Fruit fly (Drosophila melanogaster): ENCODE results near the gene CG44325.
A peak's percentile ranks its signal among the peaks of the same experiment; 100 is the strongest.

CG44325 gene

dm6 chrX:9041789-9042456 is 36.4 kb downstream of the CG44325 start (continued):
- TF ChIP-seq ssp (GFP tag; IDR thresholded peaks at IDR 0.05) (no peak; the same call in 1 of the 2 replicates), Jarid2 (GFP tag; optimal IDR thresholded peaks at IDR 0.05) (no peak), CG12659 (GFP tag; optimal IDR thresholded peaks at IDR 0.05) (peak; percentile 40), CG12219 (GFP tag; optimal IDR thresholded peaks at IDR 0.05) (peak; percentile 11), zfh1 (GFP tag; IDR thresholded peaks at IDR 0.05) (0 out of 3 replicates have a peak, but pooled peaks have one; percentile 50), CG30431 (GFP tag; optimal IDR thresholded peaks at IDR 0.05) (peak; percentile 46), CG9876 (GFP tag; optimal IDR thresholded peaks at IDR 0.05) (no peak), CG9609 (GFP tag; optimal IDR thresholded peaks at IDR 0.05) (no peak), wek (GFP tag; optimal IDR thresholded peaks at IDR 0.05) (no peak), NFAT (GFP tag; IDR thresholded peaks at IDR 0.05) (no peak), dysf (GFP tag; IDR thresholded peaks at IDR 0.05) (peak; percentile 57; the same call in 2 of the 3 replicates), lilli (GFP tag; optimal IDR thresholded peaks at IDR 0.05) (peak; percentile 46), Hr3 (GFP tag; optimal IDR thresholded peaks at IDR 0.05) (peak; percentile 49), Hey (tag; optimal IDR thresholded peaks at IDR 0.05) (no peak), sens (GFP tag) (peak; percentile 94), CG2712 (tag; optimal IDR thresholded peaks at IDR 0.05) (peak; percentile 71), Ada2b (GFP tag; IDR thresholded peaks at IDR 0.05) (peak; percentile 25; the same call in 1 of the 2 replicates), CG9437 (GFP tag; optimal IDR thresholded peaks at IDR 0.05) (peak; percentile 67), Usf (GFP tag; optimal IDR thresholded peaks at IDR 0.05) (peak; percentile 29), CoRest (tag; optimal IDR thresholded peaks at IDR 0.05) (peak; percentile 64), CG7987 (GFP tag; optimal IDR thresholded peaks at IDR 0.05) (no peak), zf30C (GFP tag; optimal IDR thresholded peaks at IDR 0.05) (no peak), ci (GFP tag; IDR thresholded peaks at IDR 0.05) (peak; percentile 5; the same call in 1 of the 3 replicates), emc (GFP tag; optimal IDR thresholded peaks at IDR 0.05) (no peak), Trl (optimal IDR thresholded peaks at IDR 0.05) (no peak), Trl (GFP tag; optimal IDR thresholded peaks at IDR 0.05) (no peak), chif (GFP tag; optimal IDR thresholded peaks at IDR 0.05) (peak; percentile 21 to 57), Hr39 (optimal IDR thresholded peaks at IDR 0.05) (no peak), Ptx1 (GFP tag; IDR thresholded peaks at IDR 0.05) (peak; percentile 64), CG8290 (GFP tag; optimal IDR thresholded peaks at IDR 0.05) (no peak), CG8290 (tag; optimal IDR thresholded peaks at IDR 0.05) (peak in 1 of 2 experiments; percentile 2), ewg (GFP tag; optimal IDR thresholded peaks at IDR 0.05) (peak; percentile 21), stc (GFP tag; IDR thresholded peaks at IDR 0.05) (no peak), CG15514 (GFP tag; optimal IDR thresholded peaks at IDR 0.05) (no peak), CG16863 (GFP tag; optimal IDR thresholded peaks at IDR 0.05) (peak; percentile 33), CG10209 (GFP tag; optimal IDR thresholded peaks at IDR 0.05) (peak; percentile 64), HLHmδ (GFP tag; optimal IDR thresholded peaks at IDR 0.05) (no peak), Sry-β (GFP tag; optimal IDR thresholded peaks at IDR 0.05) (no peak), CG17612 (GFP tag; IDR thresholded peaks at IDR 0.05) (no peak), nmo (GFP tag; optimal IDR thresholded peaks at IDR 0.05) (peak; percentile 85), sens-2 (GFP tag; IDR thresholded peaks at IDR 0.05) (no peak), Hsf (GFP tag; optimal IDR thresholded peaks at IDR 0.05) (peak; percentile 53), Xbp1 (GFP tag; optimal IDR thresholded peaks at IDR 0.05) (peak; percentile 49), Fer2 (tag; optimal IDR thresholded peaks at IDR 0.05) (no peak), Oaz (GFP tag; IDR thresholded peaks at IDR 0.05) (no peak), CG17385 (GFP tag; optimal IDR thresholded peaks at IDR 0.05) (peak; percentile 60), CG3163 (GFP tag; optimal IDR thresholded peaks at IDR 0.05) (no peak), CG32767 (GFP tag; IDR thresholded peaks at IDR 0.05) (peak; percentile 25; the same call in 1 of the 2 replicates), CG4424 (GFP tag; optimal IDR thresholded peaks at IDR 0.05) (peak; percentile 69), CG11723 (GFP tag; optimal IDR thresholded peaks at IDR 0.05) (peak; percentile 5), Dll (GFP tag; IDR thresholded peaks at IDR 0.05; ENCODE audit: partially characterized antibody) (no peak)

All from whole organism, embryonic.